Fruit fly (Drosophila melanogaster) whole organism, larva: Measurements from ENCODE around the gene CtsK1.

ENCODE experiments used
- noc ChIP-seq: fragments of 200-800 bp; sonication (Bioruptor generic); optimal IDR thresholded peaks from 3 replicates; lab custom pipeline; 2019; ENCODE audit warnings: missing biosample characterization, mild to moderate bottlenecking, missing genetic modification characterization, moderate library complexity

Gene CtsK1

DNA sequence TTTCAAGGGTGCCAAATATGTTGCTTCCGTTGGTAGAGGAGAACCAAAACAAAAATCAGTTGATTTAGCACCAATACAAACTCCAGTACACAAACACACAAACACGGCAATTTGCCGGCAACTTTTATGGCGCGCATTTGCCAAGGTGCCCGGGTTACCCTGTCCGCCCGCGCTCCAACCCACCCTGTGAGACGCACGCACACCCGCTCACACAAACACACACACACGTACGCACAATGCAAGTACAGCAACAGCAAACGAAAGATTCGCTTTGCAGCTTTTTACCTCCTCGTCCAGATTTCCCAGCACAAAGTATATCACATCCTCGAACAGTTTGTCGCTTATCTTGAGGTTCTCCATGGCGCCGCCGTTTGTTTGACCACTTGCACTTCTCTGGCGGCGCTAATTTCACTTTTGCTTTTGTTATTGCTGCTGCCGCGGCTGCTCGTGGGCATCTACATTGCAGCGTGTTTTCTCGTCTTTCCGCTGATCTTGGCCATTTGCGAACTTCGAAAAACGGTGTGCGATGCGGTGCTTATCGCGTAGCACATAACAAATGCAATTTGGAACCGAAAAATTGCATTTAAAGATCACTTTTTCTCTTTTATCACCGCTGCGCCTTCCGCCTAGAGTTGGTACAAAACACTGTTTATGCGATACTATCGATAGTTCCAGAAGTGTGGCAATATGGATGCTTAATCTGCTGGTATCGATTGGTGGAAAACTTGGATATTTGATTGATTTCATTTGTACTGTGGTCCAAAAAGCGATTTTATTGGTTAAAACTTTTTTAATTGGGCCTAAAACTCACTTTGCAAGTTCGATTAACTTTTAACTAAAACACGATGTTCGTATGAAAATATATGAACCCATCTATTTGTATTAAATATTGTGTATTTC lies 34.7 kb downstream of the CtsK1 start, which contains the start of gene Ptip:
Gene Ptip, minus strand, starts transcription at position 637 of the 900 bp plus-strand sequence.
- TF ChIP-seq noc (tag; lab: Kevin White, UChicago): no peak

DNA sequence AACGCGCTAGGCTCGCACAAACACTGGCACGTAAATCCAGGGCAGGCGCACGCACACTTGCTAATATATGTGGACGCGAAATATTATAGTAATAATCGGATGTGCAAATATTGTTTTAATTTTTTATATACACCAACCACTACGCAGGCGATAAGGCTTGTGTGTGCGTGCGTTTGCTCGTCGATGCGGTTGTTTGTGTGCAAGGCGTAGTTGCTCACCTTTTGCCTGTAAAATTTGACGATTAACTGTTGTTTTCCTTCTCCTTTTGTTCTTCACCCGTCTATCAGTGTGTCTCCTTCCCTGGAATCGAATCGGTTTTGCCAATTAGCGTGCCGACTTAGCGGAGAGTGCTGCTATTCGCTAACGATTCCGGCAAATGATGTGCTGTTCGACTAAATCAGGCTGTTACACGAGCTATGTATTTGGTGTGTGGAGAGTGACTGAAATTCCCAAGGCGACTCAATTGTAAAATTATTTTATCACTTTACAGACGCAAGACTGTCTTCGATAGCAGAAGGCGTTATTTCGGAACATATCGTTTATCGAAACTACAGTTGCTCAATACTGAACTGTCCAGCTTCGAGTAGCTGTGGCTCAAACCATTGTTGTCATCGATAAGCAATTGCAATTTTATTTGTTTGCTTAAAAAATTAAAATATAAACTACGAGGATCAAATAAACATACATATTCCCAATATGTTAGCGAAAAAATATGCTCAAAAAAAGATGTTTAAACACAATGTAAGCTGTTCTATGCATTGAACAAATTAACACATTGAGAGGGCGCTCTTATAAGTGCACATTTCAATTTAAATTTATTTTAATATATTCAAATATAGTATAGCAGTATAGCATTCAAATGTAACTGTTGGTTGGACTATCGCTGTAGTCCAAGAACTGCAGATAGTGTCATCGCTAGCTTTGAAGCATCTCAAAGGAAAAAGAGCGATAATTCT lies 37.4 kb downstream of the CtsK1 start, which contains the start of the genes CG6650 and endos:
Gene CG6650, plus strand, starts transcription at position 280 of the 956 bp plus-strand sequence.
Gene endos, minus strand, starts transcription at position 536 of the 956 bp plus-strand sequence.
- peak; percentile 62 for TF ChIP-seq noc (tag; lab: Kevin White, UChicago)

DNA sequence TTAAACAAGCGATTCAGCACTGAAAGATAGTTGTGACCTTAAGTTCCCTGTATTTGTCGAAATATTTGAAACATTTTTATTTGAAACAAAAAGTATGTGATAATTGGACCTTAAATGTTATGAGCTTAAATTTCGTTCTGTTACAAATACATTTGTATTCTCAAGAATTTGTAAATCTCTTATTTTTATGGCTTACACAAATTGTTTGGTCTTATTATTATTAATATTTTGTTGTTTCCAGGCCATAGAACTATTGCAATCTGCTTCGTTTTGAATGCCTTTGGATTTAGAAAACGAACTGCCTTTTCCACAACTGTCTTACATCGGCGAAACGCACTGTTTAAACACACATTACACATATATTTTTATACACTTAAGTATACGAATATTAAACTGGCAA lies 40.4 kb downstream of the CtsK1 start, which contains the start of gene CG6661:
Gene CG6661, plus strand, starts transcription at position 301 of the 400 bp plus-strand sequence.
- TF ChIP-seq noc (tag; lab: Kevin White, UChicago): no peak

DNA sequence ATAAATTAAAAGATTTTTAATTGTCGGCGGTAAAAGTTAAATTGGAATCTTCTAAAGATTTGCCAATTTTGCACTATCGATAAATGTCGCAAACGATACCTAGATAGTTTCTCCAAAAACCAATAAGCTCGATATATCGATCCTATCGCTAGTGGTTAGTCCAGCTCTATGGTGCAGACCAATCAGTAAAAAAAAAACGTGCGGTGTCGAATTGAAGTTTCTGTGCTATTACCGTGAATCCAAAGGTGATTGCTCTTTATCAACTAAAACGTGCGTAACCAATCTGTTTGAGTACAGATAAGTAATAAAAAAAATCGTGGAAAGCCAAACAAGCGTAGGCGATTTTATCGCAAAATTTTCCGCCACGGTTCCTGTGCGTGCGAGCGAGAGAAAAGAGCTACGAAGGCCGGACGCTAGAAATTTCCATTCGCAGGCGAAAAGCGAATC lies 42.9 kb downstream of the CtsK1 start, which contains the start of gene Hsp110:
Gene Hsp110, plus strand, starts transcription at position 153 of the 447 bp plus-strand sequence.
- TF ChIP-seq noc (tag; lab: Kevin White, UChicago): peak; percentile 1

DNA sequence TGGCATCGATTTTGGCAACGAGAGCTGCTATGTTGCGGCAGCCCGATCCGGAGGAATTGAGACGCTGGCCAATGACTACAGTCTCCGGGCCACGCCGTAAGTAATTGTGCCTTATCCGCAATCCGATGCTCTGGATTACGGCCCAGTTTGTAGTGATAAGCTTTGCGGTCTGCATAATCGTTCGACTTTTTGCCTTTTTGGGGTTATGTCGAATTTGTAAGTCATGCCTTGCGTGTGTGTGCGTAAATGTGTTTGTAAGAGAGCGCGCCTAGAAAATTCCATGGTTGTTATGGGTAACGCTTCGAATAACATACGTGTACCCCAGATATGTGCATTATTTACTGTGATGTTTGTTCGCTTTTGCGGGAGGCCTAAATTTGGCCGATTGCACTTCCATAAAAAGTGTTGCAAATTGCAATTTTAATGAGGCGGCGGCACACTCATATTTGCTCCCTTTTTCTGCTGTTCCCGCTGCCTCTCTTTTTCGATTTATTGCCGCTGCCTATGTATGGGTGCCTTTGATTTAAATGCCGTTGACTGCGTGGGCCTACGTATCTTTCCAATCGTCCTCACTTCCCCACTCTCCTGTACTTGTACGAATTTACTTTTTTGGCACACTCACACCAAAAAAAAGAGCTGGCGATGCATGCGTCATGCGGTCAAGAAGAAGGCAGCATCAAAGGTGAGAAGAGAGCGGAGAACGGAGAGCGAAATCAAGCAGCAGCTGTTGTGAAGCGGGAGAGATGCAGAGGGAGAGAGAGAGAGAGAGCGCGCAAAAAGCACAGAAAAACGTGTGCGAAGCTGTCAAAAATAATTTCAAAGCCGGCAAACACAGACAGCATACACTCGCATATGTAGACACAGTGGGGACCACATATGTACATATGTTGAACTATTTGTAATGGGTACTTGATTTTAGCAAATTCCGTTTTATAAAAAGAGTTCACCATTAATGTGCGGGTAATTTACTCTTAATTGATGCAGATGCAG lies 43.9 kb downstream of the CtsK1 start:
- TF ChIP-seq noc (tag; lab: Kevin White, UChicago): no peak
